Worm (Caenorhabditis elegans): Measurements from ENCODE around the gene dlc-1.
A peak's percentile ranks its signal among the peaks of the same experiment; 100 is the strongest.

The dlc-1 gene

ce11 chrIII:6439854-6440253 lies 23.7 kb downstream of the dlc-1 start:
- TF ChIP-seq ZK546.5 (tag; optimal IDR thresholded peaks at IDR 0.05), result no peak
- TF ChIP-seq zag-1 (tag; optimal IDR thresholded peaks at IDR 0.05), result no peak
- TF ChIP-seq ceh-9 (tag; optimal IDR thresholded peaks at IDR 0.05), result no peak
- TF ChIP-seq eor-1 (tag; optimal IDR thresholded peaks at IDR 0.05), result no peak
- TF ChIP-seq sea-2 (GFP tag; optimal IDR thresholded peaks at IDR 0.05), result no peak
- no peak for TF ChIP-seq lsy-12 (tag; optimal IDR thresholded peaks at IDR 0.05)
- no peak for TF ChIP-seq snpc-4 (tag; optimal IDR thresholded peaks at IDR 0.05)
- no peak for TF ChIP-seq skn-1 (tag; optimal IDR thresholded peaks at IDR 0.05)
- TF ChIP-seq nhr-11 (tag; optimal IDR thresholded peaks at IDR 0.05), result no peak
- no peak for TF ChIP-seq egl-5 (tag; optimal IDR thresholded peaks at IDR 0.05)
- TF ChIP-seq pqm-1 (tag; optimal IDR thresholded peaks at IDR 0.05), result no peak
- no peak for TF ChIP-seq aly-2 (tag; optimal IDR thresholded peaks at IDR 0.05)
- no peak for TF ChIP-seq elt-2 (tag; optimal IDR thresholded peaks at IDR 0.05)
- no peak for TF ChIP-seq ztf-4 (tag; optimal IDR thresholded peaks at IDR 0.05)
- TF ChIP-seq pha-4 (tag; optimal IDR thresholded peaks at IDR 0.05), result no peak
- no peak for TF ChIP-seq nhr-76 (tag; optimal IDR thresholded peaks at IDR 0.05)

ce11 chrIII:6436308-6436707 lies 27.3 kb downstream of the dlc-1 start, which contains the start of gene C05D11.1:
Gene C05D11.1, plus strand, starts transcription at chrIII:6436608.
- TF ChIP-seq ceh-82 (tag; optimal IDR thresholded peaks at IDR 0.05) (no peak), ztf-11 (tag; optimal IDR thresholded peaks at IDR 0.05) (no peak), nhr-23 (tag; optimal IDR thresholded peaks at IDR 0.05) (no peak), egl-5 (tag; optimal IDR thresholded peaks at IDR 0.05) (no peak)

ce11 chrIII:6432939-6433338 lies 30.6 kb downstream of the dlc-1 start, which contains the start of gene vps-16:
Gene vps-16, plus strand, starts transcription at chrIII:6433239.
- no peak for TF ChIP-seq unc-39 (tag; optimal IDR thresholded peaks at IDR 0.05)

ce11 chrIII:6431766-6432228 lies 31.8 kb downstream of the dlc-1 start, which contains the start of the genes mrps-17 and txdc-9:
Gene mrps-17, minus strand, starts transcription at chrIII:6431798.
Gene txdc-9, plus strand, starts transcription at chrIII:6432178.
- no peak for TF ChIP-seq ZK546.5 (tag; optimal IDR thresholded peaks at IDR 0.05)
- no peak for TF ChIP-seq tbx-2 (tag; optimal IDR thresholded peaks at IDR 0.05)
- peak; percentile 50 for TF ChIP-seq nhr-25 (tag; optimal IDR thresholded peaks at IDR 0.05)
- TF ChIP-seq elt-2 (tag; optimal IDR thresholded peaks at IDR 0.05), result peak; percentile 33
- peak; percentile 69 for TF ChIP-seq hmg-11 (tag; optimal IDR thresholded peaks at IDR 0.05)
- peak; percentile 67 for TF ChIP-seq skn-1 (tag; optimal IDR thresholded peaks at IDR 0.05)
- peak; percentile 72 for TF ChIP-seq lin-39 (tag; optimal IDR thresholded peaks at IDR 0.05)
- no peak for TF ChIP-seq mml-1 (tag; optimal IDR thresholded peaks at IDR 0.05)
- no peak for TF ChIP-seq fkh-2 (tag; optimal IDR thresholded peaks at IDR 0.05)
- no peak for TF ChIP-seq nhr-28 (tag; optimal IDR thresholded peaks at IDR 0.05)
- TF ChIP-seq unc-39 (tag; optimal IDR thresholded peaks at IDR 0.05), result no peak
- no peak for TF ChIP-seq daf-12 (tag; optimal IDR thresholded peaks at IDR 0.05)
- TF ChIP-seq zag-1 (tag; optimal IDR thresholded peaks at IDR 0.05), result no peak
- no peak for TF ChIP-seq nhr-67 (tag; optimal IDR thresholded peaks at IDR 0.05)
- TF ChIP-seq unc-62 (GFP tag; optimal IDR thresholded peaks at IDR 0.05), result no peak
- no peak for TF ChIP-seq sea-2 (GFP tag; optimal IDR thresholded peaks at IDR 0.05)
- no peak for TF ChIP-seq ztf-4 (tag; optimal IDR thresholded peaks at IDR 0.05)
- peak; percentile 89 for TF ChIP-seq lin-15B (tag; optimal IDR thresholded peaks at IDR 0.05)
- TF ChIP-seq lsy-12 (tag; optimal IDR thresholded peaks at IDR 0.05), result peak; percentile 14
- no peak for TF ChIP-seq nhr-76 (tag; optimal IDR thresholded peaks at IDR 0.05)
- no peak for TF ChIP-seq ceh-16 (tag; optimal IDR thresholded peaks at IDR 0.05)
- no peak for TF ChIP-seq elt-3 (tag; optimal IDR thresholded peaks at IDR 0.05)
- TF ChIP-seq ceh-28 (tag; optimal IDR thresholded peaks at IDR 0.05), result peak; percentile 59
- no peak for TF ChIP-seq nhr-237 (tag; optimal IDR thresholded peaks at IDR 0.05)
- no peak for TF ChIP-seq snpc-4 (tag; optimal IDR thresholded peaks at IDR 0.05)
- TF ChIP-seq eor-1 (tag; optimal IDR thresholded peaks at IDR 0.05), result no peak
- TF ChIP-seq mdl-1 (tag; optimal IDR thresholded peaks at IDR 0.05), result no peak
- TF ChIP-seq fos-1 (tag; optimal IDR thresholded peaks at IDR 0.05), result no peak
- no peak for TF ChIP-seq egl-27 (tag; optimal IDR thresholded peaks at IDR 0.05)
- peak; percentile 73 for TF ChIP-seq nhr-23 (tag; optimal IDR thresholded peaks at IDR 0.05)
- TF ChIP-seq nhr-43 (tag; optimal IDR thresholded peaks at IDR 0.05; ENCODE audit: poor library complexity, severe bottlenecking), result no peak
- no peak for TF ChIP-seq ceh-9 (tag; optimal IDR thresholded peaks at IDR 0.05)
- peak; percentile 32 for TF ChIP-seq R02D3.7 (tag; optimal IDR thresholded peaks at IDR 0.05)
- TF ChIP-seq pqm-1 (tag; optimal IDR thresholded peaks at IDR 0.05), result peak; percentile 44
- no peak for TF ChIP-seq nhr-77 (tag; optimal IDR thresholded peaks at IDR 0.05)
- TF ChIP-seq elt-1 (tag; optimal IDR thresholded peaks at IDR 0.05), result no peak
- no peak for TF ChIP-seq ceh-82 (tag; optimal IDR thresholded peaks at IDR 0.05)
- TF ChIP-seq nfya-1 (tag; optimal IDR thresholded peaks at IDR 0.05; ENCODE audit: insufficient read depth), result no peak
- no peak for TF ChIP-seq aly-2 (tag; optimal IDR thresholded peaks at IDR 0.05)
- no peak for TF ChIP-seq pha-4 (tag; optimal IDR thresholded peaks at IDR 0.05)
- no peak for TF ChIP-seq jun-1 (tag; optimal IDR thresholded peaks at IDR 0.05)
- peak; percentile 74 for TF ChIP-seq egl-5 (tag; optimal IDR thresholded peaks at IDR 0.05)
- TF ChIP-seq nhr-11 (tag; optimal IDR thresholded peaks at IDR 0.05), result peak; percentile 14
- TF ChIP-seq ztf-11 (tag; optimal IDR thresholded peaks at IDR 0.05), result no peak
- peak; percentile 37 for TF ChIP-seq fkh-10 (GFP tag; optimal IDR thresholded peaks at IDR 0.05)

Data from whole organism, L3 larva.